Fruit fly (Drosophila melanogaster) whole organism, embryonic: Measurements from ENCODE around the gene CG8765.

Source experiments
- Blimp-1 ChIP-seq: fragments of 200-800 bp; sonication (Bioruptor generic); optimal IDR thresholded peaks from 3 replicates; lab custom pipeline; 2018; ENCODE audit warnings: missing biosample characterization, missing genetic modification characterization, mild to moderate bottlenecking, moderate library complexity, missing genetic modification reagents
- CG10147 ChIP-seq: fragments of 200-800 bp; sonication (Bioruptor generic); optimal IDR thresholded peaks from 2 replicates; lab custom pipeline; 2019; ENCODE audit warnings: missing biosample characterization, mild to moderate bottlenecking, missing genetic modification characterization, moderate library complexity
- CG1024 ChIP-seq: fragments of 200-800 bp; sonication (Bioruptor generic); IDR thresholded peaks from 2 replicates; pipeline ENCODE4 v1.3.6; 2022; ENCODE audit warnings: missing biosample characterization, missing genetic modification characterization
- CG10654 ChIP-seq: fragments of 200-800 bp; sonication (Bioruptor generic); optimal IDR thresholded peaks from 2 replicates; lab custom pipeline; 2016; ENCODE audit warnings: missing biosample characterization, missing genetic modification characterization
- CG11093 ChIP-seq: fragments of 200-800 bp; sonication (Bioruptor generic); IDR thresholded peaks from 3 replicates; pipeline ENCODE4 v1.3.6; 2022; ENCODE audit warnings: missing biosample characterization, missing genetic modification characterization
- CG11695 ChIP-seq: fragments of 200-800 bp; sonication (Bioruptor generic); IDR thresholded peaks from 3 replicates; pipeline ENCODE4 v1.3.6; 2022; ENCODE audit warnings: missing biosample characterization, missing genetic modification characterization
- CG14014 ChIP-seq: fragments of 200-800 bp; sonication (Bioruptor generic); IDR thresholded peaks from 2 replicates; pipeline ENCODE4 v1.3.6; 2022; ENCODE audit warnings: missing biosample characterization, missing genetic modification characterization
- CG14710 ChIP-seq: fragments of 200-800 bp; sonication (Bioruptor generic); optimal IDR thresholded peaks from 3 replicates; lab custom pipeline; 2019; ENCODE audit warnings: missing biosample characterization, mild to moderate bottlenecking, missing genetic modification characterization, moderate library complexity
- CG15514 ChIP-seq: fragments of 200-800 bp; sonication (Bioruptor generic); optimal IDR thresholded peaks from 3 replicates; lab custom pipeline; 2017; ENCODE audit warnings: missing biosample characterization, missing genetic modification characterization, mild to moderate bottlenecking, moderate library complexity, missing genetic modification reagents
- CG17328 ChIP-seq: fragments of 200-800 bp; sonication (Bioruptor generic); IDR thresholded peaks from 2 replicates; pipeline ENCODE4 v1.3.6; 2022; ENCODE audit warnings: missing biosample characterization, missing genetic modification characterization
- CG18476 ChIP-seq: fragments of 200-800 bp; sonication (Bioruptor generic); optimal IDR thresholded peaks from 2 replicates; lab custom pipeline; 2016; ENCODE audit warnings: missing biosample characterization, mild to moderate bottlenecking, missing genetic modification characterization
- CG18619 ChIP-seq: fragments of 200-800 bp; sonication (Bioruptor generic); optimal IDR thresholded peaks from 3 replicates; lab custom pipeline; 2017; ENCODE audit warnings: missing biosample characterization, mild to moderate bottlenecking, missing genetic modification characterization
- CG2120 ChIP-seq: fragments of 200-800 bp; sonication (Bioruptor generic); optimal IDR thresholded peaks from 3 replicates; lab custom pipeline; 2016; ENCODE audit warnings: missing biosample characterization, missing genetic modification characterization
- CG4730 ChIP-seq: fragments of 200-800 bp; sonication (Bioruptor generic); IDR thresholded peaks from 2 replicates; pipeline ENCODE4 v1.3.6; 2022; ENCODE audit warnings: missing biosample characterization, missing genetic modification characterization
- CG8944 ChIP-seq: fragments of 200-800 bp; sonication (Bioruptor generic); optimal IDR thresholded peaks from 3 replicates; lab custom pipeline; 2016; ENCODE audit warnings: missing biosample characterization, missing genetic modification characterization
- D19A ChIP-seq: fragments of 200-800 bp; optimal IDR thresholded peaks from 3 replicates; lab custom pipeline; 2019; ENCODE audit warnings: missing biosample characterization, mild to moderate bottlenecking, missing genetic modification characterization, moderate library complexity
- HLH4C ChIP-seq: fragments of 200-800 bp; sonication (Bioruptor generic); IDR thresholded peaks from 3 replicates; pipeline ENCODE4 v1.3.6; 2022; ENCODE audit warnings: missing biosample characterization, missing genetic modification characterization; ENCODE audit not compliant: partially characterized antibody
- HmgZ ChIP-seq: fragments of 200-800 bp; sonication (Bioruptor generic); optimal IDR thresholded peaks from 2 replicates; lab custom pipeline; 2018; ENCODE audit warnings: missing biosample characterization, mild to moderate bottlenecking, missing genetic modification characterization
- Hr3 ChIP-seq: fragments of 200-800 bp; sonication (Bioruptor generic); optimal IDR thresholded peaks from 3 replicates; lab custom pipeline; 2016; ENCODE audit warnings: missing biosample characterization, missing genetic modification characterization
- MBD-R2 ChIP-seq: fragments of 200-800 bp; sonication (Bioruptor generic); IDR thresholded peaks from 2 replicates; pipeline ENCODE4 v1.3.6; 2022; ENCODE audit warnings: missing biosample characterization, missing genetic modification characterization
- Mrtf ChIP-seq: fragments of 200-800 bp; sonication (Bioruptor generic); IDR thresholded peaks from 3 replicates; pipeline ENCODE4 v1.3.6; 2022; ENCODE audit warnings: missing biosample characterization, missing genetic modification characterization
- NFAT ChIP-seq: fragments of 200-800 bp; sonication (Bioruptor generic); IDR thresholded peaks from 2 replicates; pipeline ENCODE4 v1.3.6; 2022; ENCODE audit warnings: missing biosample characterization, missing genetic modification characterization
- Nf-YA ChIP-seq: fragments of 200-800 bp; sonication (Bioruptor generic); IDR thresholded peaks from 2 replicates; pipeline ENCODE4 v1.3.6; 2022; ENCODE audit warnings: missing biosample characterization, missing genetic modification characterization
- Rfx ChIP-seq: fragments of 200-800 bp; sonication (Bioruptor generic); IDR thresholded peaks from 2 replicates; pipeline ENCODE4 v1.3.6; 2022; ENCODE audit warnings: missing biosample characterization, missing genetic modification characterization
- Ssrp ChIP-seq: fragments of 200-800 bp; sonication (Bioruptor generic); optimal IDR thresholded peaks from 2 replicates; lab custom pipeline; 2018; ENCODE audit warnings: missing biosample characterization, mild to moderate bottlenecking, missing genetic modification characterization, moderate library complexity
- ac ChIP-seq: fragments of 200-800 bp; sonication (Bioruptor generic); optimal IDR thresholded peaks from 3 replicates; lab custom pipeline; 2017; ENCODE audit warnings: missing biosample characterization, mild to moderate bottlenecking, missing genetic modification characterization
- bigmax ChIP-seq: fragments of 200-800 bp; sonication (Bioruptor generic); optimal IDR thresholded peaks from 2 replicates; lab custom pipeline; 2018; ENCODE audit warnings: missing biosample characterization, mild to moderate bottlenecking, missing genetic modification characterization
- cas ChIP-seq: fragments of 200-800 bp; sonication (Bioruptor generic); IDR thresholded peaks from 2 replicates; pipeline ENCODE4 v1.3.6; 2022; ENCODE audit warnings: missing biosample characterization, missing genetic modification characterization
- caup ChIP-seq: fragments of 200-800 bp; sonication (Bioruptor generic); optimal IDR thresholded peaks from 3 replicates; lab custom pipeline; 2017; ENCODE audit warnings: missing biosample characterization, mild to moderate bottlenecking, missing genetic modification characterization, moderate library complexity; ENCODE audit not compliant: severe bottlenecking
- en ChIP-seq: fragments of 200-800 bp; sonication (Bioruptor generic); optimal IDR thresholded peaks from 2 replicates; lab custom pipeline; 2016; ENCODE audit warnings: missing biosample characterization, missing genetic modification characterization
- gem ChIP-seq: fragments of 200-800 bp; sonication (Bioruptor generic); optimal IDR thresholded peaks from 2 replicates; lab custom pipeline; 2019; ENCODE audit warnings: missing biosample characterization, mild to moderate bottlenecking, missing genetic modification characterization, moderate library complexity
- lmd ChIP-seq: fragments of 200-800 bp; sonication (Bioruptor generic); IDR thresholded peaks from 2 replicates; pipeline ENCODE4 v1.3.6; 2022; ENCODE audit warnings: missing biosample characterization, missing genetic modification characterization
- nerfin-1 ChIP-seq: fragments of 200-800 bp; sonication (Bioruptor generic); optimal IDR thresholded peaks from 3 replicates; lab custom pipeline; 2019; ENCODE audit warnings: missing biosample characterization, mild to moderate bottlenecking, missing genetic modification characterization, moderate library complexity
- oc ChIP-seq: fragments of 200-800 bp; sonication (Bioruptor generic); optimal IDR thresholded peaks from 2 replicates; lab custom pipeline; 2018; ENCODE audit warnings: missing biosample characterization, mild to moderate bottlenecking, missing genetic modification characterization, moderate library complexity
- onecut ChIP-seq: fragments of 200-800 bp; sonication (Bioruptor generic); IDR thresholded peaks from 2 replicates; pipeline ENCODE4 v1.3.6; 2022; ENCODE audit warnings: missing biosample characterization, missing genetic modification characterization
- sisA ChIP-seq: fragments of 200-800 bp; sonication (Bioruptor generic); IDR thresholded peaks from 2 replicates; pipeline ENCODE4 v1.3.6; 2022; ENCODE audit warnings: missing biosample characterization, missing genetic modification characterization
- toy ChIP-seq: fragments of 200-800 bp; sonication (Bioruptor generic); IDR thresholded peaks from 2 replicates; pipeline ENCODE4 v1.3.6; 2022; ENCODE audit warnings: missing biosample characterization, missing genetic modification characterization

Gene CG8765

DNA sequence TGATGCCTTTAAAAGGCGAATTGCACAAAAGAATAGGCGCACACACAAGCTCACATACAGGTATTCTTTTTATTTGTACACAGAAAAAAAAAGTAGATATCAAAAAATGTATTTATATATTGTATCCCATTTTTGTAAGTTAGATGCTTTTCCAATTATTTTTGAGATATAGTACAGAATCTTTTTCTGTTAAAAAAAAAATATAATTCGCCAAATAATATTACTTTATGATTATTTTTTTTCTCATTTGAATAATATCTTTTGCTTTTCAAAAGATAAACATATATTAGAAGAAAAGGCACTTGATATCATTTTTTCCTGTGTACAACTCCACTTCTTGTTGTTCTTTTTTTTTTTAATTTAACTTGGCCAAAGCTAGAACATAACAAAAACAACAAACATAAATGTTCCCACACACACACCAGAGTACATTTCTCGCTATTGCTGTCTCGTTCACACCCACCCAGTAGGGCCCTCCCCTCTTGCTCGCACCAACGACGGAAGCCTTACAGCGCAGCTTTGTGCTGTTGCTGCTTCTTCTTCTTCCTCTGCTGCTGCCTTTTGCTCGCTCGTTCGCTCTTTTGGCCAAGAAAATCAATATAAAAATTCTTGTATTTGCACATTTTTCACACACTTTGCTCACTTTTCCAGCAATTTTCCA, 52.2 kb downstream of the CG8765 start (continued):
- TF ChIP-seq Ssrp (tag; lab: Kevin White, UChicago) (peak; percentile 69), onecut (peak; percentile 96), CG18476 (peak; percentile 35), lmd (GFP tag; lab: Robert Waterston, UW) (peak; percentile 81; the same call in 1 of the 2 replicates), CG2120 (GFP tag; lab: Kevin White, UChicago) (peak; percentile 64), Mrtf (GFP tag; lab: Robert Waterston, UW) (peak; percentile 43; the same call in 1 of the 3 replicates), CG1024 (no peak), CG11093 (GFP tag; lab: Robert Waterston, UW) (no peak; the same call in 2 of the 3 replicates), CG8944 (GFP tag; lab: Kevin White, UChicago) (no peak), Nf-YA (GFP tag; lab: Robert Waterston, UW) (0 out of 2 replicates have a peak, but pooled peaks have one; percentile 39), CG18619 (GFP tag; lab: Kevin White, UChicago) (peak; percentile 57), toy (GFP tag; lab: Robert Waterston, UW) (peak; percentile 47; the same call in 1 of the 2 replicates), HmgZ (tag; lab: Kevin White, UChicago) (peak; percentile 14), CG15514 (GFP tag; lab: Kevin White, UChicago) (peak; percentile 27), bigmax (GFP tag; lab: Kevin White, UChicago) (no peak), cas (GFP tag; lab: Robert Waterston, UW) (peak; percentile 59; the same call in 1 of the 2 replicates), D19A (tag; lab: Kevin White, UChicago) (peak; percentile 78), NFAT (GFP tag; lab: Robert Waterston, UW) (0 out of 2 replicates have a peak, but pooled peaks have one; percentile 48), caup (GFP tag; lab: Kevin White, UChicago) (peak; percentile 36), Blimp-1 (peak; percentile 90), Rfx (GFP tag; lab: Robert Waterston, UW) (peak; percentile 78), CG14710 (tag; lab: Kevin White, UChicago) (peak; percentile 90), Hr3 (GFP tag; lab: Kevin White, UChicago) (peak; percentile 63), CG14014 (GFP tag; lab: Robert Waterston, UW) (peak; percentile 64), HLH4C (GFP tag; lab: Robert Waterston, UW) (no peak), CG10654 (GFP tag; lab: Kevin White, UChicago) (peak; percentile 63), CG10147 (GFP tag; lab: Kevin White, UChicago) (peak; percentile 83), en (no peak), CG4730 (GFP tag; lab: Robert Waterston, UW) (peak; percentile 74), CG17328 (peak; percentile 43; the same call in 1 of the 2 replicates), MBD-R2 (GFP tag; lab: Robert Waterston, UW) (peak; percentile 26; the same call in 1 of the 2 replicates), gem (tag; lab: Kevin White, UChicago) (peak; percentile 93), CG11695 (peak; percentile 91), ac (GFP tag; lab: Kevin White, UChicago) (no peak), sisA (no peak; the same call in 1 of the 2 replicates), nerfin-1 (peak; percentile 69), oc (tag; lab: Kevin White, UChicago) (no peak)
